Worm (Caenorhabditis elegans) whole organism, L2 larva: ENCODE data around the gene gba-4.

Experiments
- C34F6.9 ChIP-seq: fragments of 150-350 bp; optimal IDR thresholded peaks from 2 replicates; lab custom pipeline; 2014; ENCODE audit warnings: missing biosample characterization, missing genetic modification characterization
- F13H6.1 ChIP-seq: sonication (generic microtip); optimal IDR thresholded peaks from 2 replicates; lab custom pipeline; 2016; ENCODE audit warnings: missing genetic modification characterization, missing compliant biosample characterization
- Y55F3AM.14 ChIP-seq: fragments of 200-800 bp; sonication (Bioruptor generic); optimal IDR thresholded peaks from 2 replicates; lab custom pipeline; 2018; ENCODE audit warnings: mild to moderate bottlenecking, missing genetic modification characterization, missing compliant biosample characterization
- alr-1 ChIP-seq: fragments of 150-350 bp; optimal IDR thresholded peaks from 2 replicates; lab custom pipeline; 2014; ENCODE audit warnings: missing biosample characterization, missing genetic modification characterization
- aly-2 ChIP-seq: fragments of 150-350 bp; optimal IDR thresholded peaks from 2 replicates; lab custom pipeline; 2014; ENCODE audit warnings: missing biosample characterization, missing genetic modification characterization
- ama-1 ChIP-seq: fragments of 150-350 bp; optimal IDR thresholded peaks from 2 replicates; lab custom pipeline; 2018; ENCODE audit warnings: inconsistent platforms
- blmp-1 ChIP-seq: sonication (generic microtip); optimal IDR thresholded peaks from 2 replicates; lab custom pipeline; 2017; ENCODE audit warnings: missing genetic modification characterization, mild to moderate bottlenecking, missing compliant biosample characterization, antibody characterized with exemption, moderate library complexity; ENCODE audit not compliant: insufficient read depth
- ceh-16 ChIP-seq: fragments of 150-350 bp; optimal IDR thresholded peaks from 2 replicates; lab custom pipeline; 2014; ENCODE audit warnings: missing biosample characterization, missing genetic modification characterization
- ceh-82 ChIP-seq: fragments of 150-350 bp; optimal IDR thresholded peaks from 2 replicates; lab custom pipeline; 2014; ENCODE audit warnings: missing biosample characterization, missing genetic modification characterization
- crh-2 ChIP-seq: sonication (generic microtip); optimal IDR thresholded peaks from 2 replicates; lab custom pipeline; 2017; ENCODE audit warnings: missing biosample characterization, missing genetic modification characterization
- dmd-4 ChIP-seq: sonication (generic microtip); optimal IDR thresholded peaks from 2 replicates; lab custom pipeline; 2017; ENCODE audit warnings: missing biosample characterization, missing genetic modification characterization
- egl-27 ChIP-seq: sonication (generic microtip); optimal IDR thresholded peaks from 3 replicates; lab custom pipeline; 2017; ENCODE audit warnings: missing biosample characterization, missing genetic modification reagents, missing genetic modification characterization
- elt-1 ChIP-seq: fragments of 150-350 bp; optimal IDR thresholded peaks from 2 replicates; lab custom pipeline; 2014; ENCODE audit warnings: missing biosample characterization, missing genetic modification characterization
- elt-3 ChIP-seq: sonication (generic microtip); optimal IDR thresholded peaks from 2 replicates; lab custom pipeline; 2017; ENCODE audit warnings: missing biosample characterization, missing genetic modification characterization
- fos-1 ChIP-seq: fragments of 150-350 bp; optimal IDR thresholded peaks from 2 replicates; lab custom pipeline; 2014; ENCODE audit warnings: missing biosample characterization, missing genetic modification characterization
- gmeb-1 ChIP-seq: fragments of 150-350 bp; optimal IDR thresholded peaks from 2 replicates; lab custom pipeline; 2014; ENCODE audit warnings: missing biosample characterization, missing genetic modification characterization
- lin-13 ChIP-seq: fragments of 150-350 bp; optimal IDR thresholded peaks from 2 replicates; lab custom pipeline; 2014; ENCODE audit warnings: missing biosample characterization, missing genetic modification reagents, missing genetic modification characterization
- lsy-2 ChIP-seq, 2 experiments: fragments of 150-350 bp in 1 of 2; sonication (generic microtip) in 1 of 2; optimal IDR thresholded peaks; 2 replicates each; lab custom pipeline; 2014 to 2017; ENCODE audit warnings: missing biosample characterization in 2 of 2, missing genetic modification characterization in 2 of 2
- mab-5 ChIP-seq: fragments of 150-350 bp; optimal IDR thresholded peaks from 2 replicates; lab custom pipeline; 2014; ENCODE audit warnings: missing biosample characterization, missing genetic modification characterization
- mbf-1 ChIP-seq: sonication (generic microtip); optimal IDR thresholded peaks from 2 replicates; lab custom pipeline; 2017; ENCODE audit warnings: missing biosample characterization, missing genetic modification characterization
- mdl-1 ChIP-seq, 2 experiments: fragments of 150-350 bp in 1 of 2; sonication (generic microtip) in 1 of 2; optimal IDR thresholded peaks; 2 replicates each; lab custom pipeline; 2017; ENCODE audit warnings: missing biosample characterization in 2 of 2, missing genetic modification characterization in 2 of 2
- nhr-10 ChIP-seq: sonication (generic microtip); optimal IDR thresholded peaks from 2 replicates; lab custom pipeline; 2017; ENCODE audit warnings: missing biosample characterization, missing genetic modification characterization
- nhr-11 ChIP-seq: fragments of 150-350 bp; optimal IDR thresholded peaks from 2 replicates; lab custom pipeline; 2014; ENCODE audit warnings: missing biosample characterization, missing genetic modification characterization
- nhr-12 ChIP-seq: fragments of 150-350 bp; optimal IDR thresholded peaks from 2 replicates; lab custom pipeline; 2014; ENCODE audit warnings: missing biosample characterization, missing genetic modification characterization
- nhr-129 ChIP-seq: fragments of 150-350 bp; optimal IDR thresholded peaks from 2 replicates; lab custom pipeline; 2014; ENCODE audit warnings: missing biosample characterization, missing genetic modification characterization
- nhr-21 ChIP-seq: fragments of 150-350 bp; optimal IDR thresholded peaks from 2 replicates; lab custom pipeline; 2014; ENCODE audit warnings: missing biosample characterization, missing genetic modification characterization
- nhr-23 ChIP-seq: fragments of 150-350 bp; optimal IDR thresholded peaks from 2 replicates; lab custom pipeline; 2014; ENCODE audit warnings: missing biosample characterization, missing genetic modification reagents, missing genetic modification characterization
- nhr-237 ChIP-seq: fragments of 150-350 bp; optimal IDR thresholded peaks from 2 replicates; lab custom pipeline; 2014; ENCODE audit warnings: missing biosample characterization, missing genetic modification characterization
- nhr-6 ChIP-seq: fragments of 150-350 bp; optimal IDR thresholded peaks from 2 replicates; lab custom pipeline; 2014; ENCODE audit warnings: missing biosample characterization, missing genetic modification characterization
- nhr-77 ChIP-seq: fragments of 150-350 bp; optimal IDR thresholded peaks from 2 replicates; lab custom pipeline; 2014; ENCODE audit warnings: missing biosample characterization, missing genetic modification characterization
- peb-1 ChIP-seq: fragments of 150-350 bp; optimal IDR thresholded peaks from 2 replicates; lab custom pipeline; 2014; ENCODE audit warnings: missing biosample characterization, missing genetic modification characterization
- sem-4 ChIP-seq: fragments of 150-350 bp; optimal IDR thresholded peaks from 2 replicates; lab custom pipeline; 2014; ENCODE audit warnings: missing biosample characterization, missing genetic modification reagents, missing genetic modification characterization
- skn-1 ChIP-seq: sonication (generic microtip); optimal IDR thresholded peaks from 2 replicates; lab custom pipeline; 2017; ENCODE audit warnings: missing biosample characterization, missing genetic modification characterization
- sma-3 ChIP-seq: sonication (generic microtip); optimal IDR thresholded peaks from 2 replicates; lab custom pipeline; 2016; ENCODE audit warnings: missing genetic modification reagents, missing genetic modification characterization, missing compliant biosample characterization
- sma-9 ChIP-seq, 2 experiments: fragments of 150-350 bp in 1 of 2; sonication (generic microtip) in 1 of 2; optimal IDR thresholded peaks; 2 replicates each; lab custom pipeline; 2014 to 2016; ENCODE audit warnings: missing genetic modification characterization in 2 of 2, mild to moderate bottlenecking in 1 of 2, missing biosample characterization in 1 of 2, missing compliant biosample characterization in 1 of 2, missing genetic modification reagents in 1 of 2, moderate library complexity in 1 of 2
- snpc-4 ChIP-seq: fragments of 150-350 bp; optimal IDR thresholded peaks from 2 replicates; lab custom pipeline; 2014; ENCODE audit warnings: missing biosample characterization, missing genetic modification characterization
- unc-39 ChIP-seq: fragments of 150-350 bp; optimal IDR thresholded peaks from 2 replicates; lab custom pipeline; 2014; ENCODE audit warnings: missing biosample characterization, missing genetic modification characterization
- unc-55 ChIP-seq: fragments of 150-350 bp; sonication (generic microtip); optimal IDR thresholded peaks from 3 replicates; lab custom pipeline; 2014; ENCODE audit warnings: missing biosample characterization, missing genetic modification reagents, missing genetic modification characterization
- unc-62 ChIP-seq: fragments of 150-350 bp; optimal IDR thresholded peaks from 2 replicates; lab custom pipeline; 2014; ENCODE audit warnings: missing biosample characterization, missing genetic modification reagents, missing genetic modification characterization
- zag-1 ChIP-seq: fragments of 150-350 bp; optimal IDR thresholded peaks from 2 replicates; lab custom pipeline; 2014; ENCODE audit warnings: missing biosample characterization, missing genetic modification characterization
- ztf-1 ChIP-seq: fragments of 200-800 bp; sonication (Bioruptor generic); conservative IDR thresholded peaks from 2 replicates; pipeline ENCODE4 v1.3.6; 2022; ENCODE audit warnings: missing genetic modification characterization, missing compliant biosample characterization
- ztf-11 ChIP-seq: sonication (generic microtip); optimal IDR thresholded peaks from 2 replicates; lab custom pipeline; 2017; ENCODE audit warnings: missing biosample characterization, missing genetic modification characterization
- ztf-4 ChIP-seq: fragments of 150-350 bp; optimal IDR thresholded peaks from 2 replicates; lab custom pipeline; 2014; ENCODE audit warnings: missing biosample characterization, missing genetic modification characterization

The gba-4 gene

DNA sequence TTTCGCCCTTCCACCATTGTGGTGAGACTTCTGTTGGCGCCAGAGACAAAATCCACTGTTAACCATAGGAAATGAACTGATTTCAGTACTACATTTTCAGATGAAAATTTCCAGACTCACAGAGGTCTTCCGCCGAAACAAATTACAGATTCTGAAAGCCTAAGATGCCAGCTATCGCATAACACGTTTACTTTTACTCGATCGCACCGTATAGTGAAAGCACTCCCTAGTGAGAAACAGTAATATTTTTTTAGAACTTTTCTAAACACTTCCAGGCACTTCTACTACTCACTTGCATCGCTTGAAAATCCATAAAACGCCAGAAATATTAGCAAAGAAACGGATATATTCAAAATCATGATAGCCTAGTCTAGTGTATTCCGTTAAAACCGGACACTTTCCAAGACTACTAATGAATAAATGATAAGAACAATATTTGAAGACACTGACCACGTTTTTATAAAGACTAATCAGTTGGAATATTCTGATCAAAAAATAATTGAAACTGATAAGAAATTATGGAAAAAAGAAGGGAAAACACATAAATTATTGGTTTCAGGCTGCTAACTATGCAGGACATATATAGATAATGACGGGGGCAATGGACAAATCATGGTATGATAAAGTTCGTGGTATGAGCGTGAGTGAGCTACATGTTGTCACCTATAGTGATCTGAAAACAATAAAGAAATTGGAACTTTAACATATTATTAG lies at the start of gene gba-4:
gba-4 (minus strand) TSS at position 418 of the 714 bp plus-strand sequence.
- TF ChIP-seq fos-1 (tag; lab: Kevin White, UChicago), result peak; percentile 68

DNA sequence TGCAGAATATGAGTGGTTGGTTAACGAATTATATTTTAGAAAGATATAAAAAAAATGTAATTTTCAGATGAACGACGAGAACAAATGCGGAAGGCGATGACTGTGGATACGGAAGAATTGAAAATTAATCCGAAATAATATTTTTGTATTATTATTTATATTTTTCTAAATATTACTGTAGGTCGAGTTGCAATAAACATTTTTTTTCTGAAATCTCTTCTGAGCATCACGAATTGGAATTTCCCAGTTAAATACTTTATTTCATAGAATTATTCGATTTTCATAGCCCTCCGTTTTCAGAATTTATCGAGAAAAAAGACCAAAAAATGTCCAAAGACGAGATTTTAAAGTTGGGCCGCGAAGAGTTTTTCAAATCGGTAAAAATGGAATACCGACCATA lies 46.8 kb upstream of the gba-4 start, which contains the start of gene ZK616.2:
ZK616.2 (plus strand) TSS at position 301 of the 400 bp plus-strand sequence.
- TF ChIP-seq mdl-1 (tag; optimal IDR thresholded peaks at IDR 0.05; lab: Kevin White, UChicago) (no peak), zag-1 (no peak), ztf-4 (no peak), unc-62 (no peak), nhr-23 (tag; lab: Kevin White, UChicago) (no peak), mbf-1 (no peak), ama-1 (lab: Kevin White, UChicago) (no peak), alr-1 (no peak), aly-2 (tag; lab: Kevin White, UChicago) (no peak), unc-39 (no peak), fos-1 (tag; lab: Kevin White, UChicago) (no peak), mab-5 (no peak), lin-13 (GFP tag; lab: Kevin White, UChicago) (no peak), nhr-129 (tag; lab: Kevin White, UChicago) (no peak), egl-27 (tag; lab: Kevin White, UChicago) (no peak), nhr-21 (tag; lab: Kevin White, UChicago) (no peak), skn-1 (tag; lab: Kevin White, UChicago) (no peak), ztf-11 (tag; lab: Kevin White, UChicago) (no peak), crh-2 (tag; lab: Kevin White, UChicago) (no peak), dmd-4 (no peak)
- TF ChIP-seq, all 48 proteins: peak for 0

DNA sequence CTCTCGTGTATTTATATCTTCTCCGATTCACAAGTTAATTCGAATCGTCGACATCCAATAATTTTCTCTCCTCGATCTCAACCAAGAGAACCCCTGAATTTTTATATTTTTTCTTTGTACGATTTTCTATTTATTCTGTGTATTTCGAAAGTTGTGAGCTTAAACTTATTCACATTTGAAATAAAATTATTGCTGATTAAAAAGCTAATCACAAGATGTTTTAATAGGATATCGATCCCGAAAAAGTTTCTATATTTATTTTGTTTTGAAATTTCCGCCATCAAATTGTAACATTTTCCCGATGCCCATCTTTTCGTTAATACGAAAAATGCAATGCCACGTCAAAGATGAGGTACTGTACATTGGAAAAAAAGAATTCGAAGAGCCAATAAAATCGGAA lies 46.1 kb upstream of the gba-4 start, which contains the start of gene ZK616.3:
ZK616.3 (plus strand) TSS at position 301 of the 400 bp plus-strand sequence.
- no peak for TF ChIP-seq nhr-10 (tag; lab: Kevin White, UChicago)
- no peak for TF ChIP-seq snpc-4 (tag; lab: Kevin White, UChicago)
- TF ChIP-seq sma-3 (GFP tag; lab: Kevin White, UChicago), result no peak
- no peak for TF ChIP-seq alr-1
- no peak for TF ChIP-seq elt-1 (tag; lab: Kevin White, UChicago)
- no peak for TF ChIP-seq fos-1 (tag; lab: Kevin White, UChicago)
- no peak for TF ChIP-seq mbf-1
- no peak for TF ChIP-seq mab-5
- no peak for TF ChIP-seq unc-39
- TF ChIP-seq nhr-237, result no peak
- no peak for TF ChIP-seq Y55F3AM.14 (GFP tag; lab: Kevin White, UChicago)
- no peak for TF ChIP-seq elt-3 (tag; lab: Kevin White, UChicago)
- no peak for TF ChIP-seq ceh-82
- no peak for TF ChIP-seq lsy-2 (tag; optimal IDR thresholded peaks at IDR 0.05; lab: Kevin White, UChicago)

DNA sequence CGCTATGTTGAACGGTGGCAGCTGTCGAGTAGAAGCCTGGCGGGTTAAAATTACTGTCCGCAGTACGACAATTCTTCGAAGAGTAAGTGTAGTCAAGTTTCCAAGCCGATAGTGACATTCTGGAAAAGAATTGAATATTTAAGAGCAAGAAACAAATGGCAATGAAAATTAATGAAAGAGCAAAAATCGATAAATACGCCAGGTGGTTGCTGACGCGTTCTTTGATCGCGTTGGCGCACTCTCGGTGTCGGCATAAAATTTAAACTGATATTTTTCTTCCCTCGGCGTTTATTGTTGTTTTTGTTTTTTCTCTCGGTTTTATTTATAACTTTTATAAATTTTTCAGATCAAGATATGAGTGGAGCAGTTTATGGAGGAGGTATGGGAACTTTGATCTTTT lies 44.0 kb upstream of the gba-4 start, which contains the start of the genes perm-3 and swsn-6:
perm-3 (minus strand) TSS at position 118 of the 400 bp plus-strand sequence.
swsn-6 (plus strand) TSS at position 347 of the 400 bp plus-strand sequence.
- TF ChIP-seq nhr-77 (tag; lab: Kevin White, UChicago) (no peak), nhr-21 (tag; lab: Kevin White, UChicago) (peak; percentile 51), mdl-1 (tag; optimal IDR thresholded peaks at IDR 0.05; lab: Kevin White, UChicago) (no peak), lin-13 (GFP tag; lab: Kevin White, UChicago) (peak; percentile 77), snpc-4 (tag; lab: Kevin White, UChicago) (peak; percentile 64), sma-9 (GFP tag; optimal IDR thresholded peaks at IDR 0.05; lab: Kevin White, UChicago) (peak; percentile 84), sma-9 (tag; optimal IDR thresholded peaks at IDR 0.05; lab: Kevin White, UChicago) (no peak), sma-3 (GFP tag; lab: Kevin White, UChicago) (peak; percentile 69), zag-1 (peak; percentile 27), skn-1 (tag; lab: Kevin White, UChicago) (peak; percentile 16), nhr-10 (tag; lab: Kevin White, UChicago) (peak; percentile 74), ceh-16 (tag; lab: Kevin White, UChicago) (peak; percentile 66), fos-1 (tag; lab: Kevin White, UChicago) (peak; percentile 60), mbf-1 (no peak), lsy-2 (tag; optimal IDR thresholded peaks at IDR 0.05; lab: Kevin White, UChicago) (peak; percentile 87 to 92), nhr-12 (tag; lab: Kevin White, UChicago) (no peak), elt-1 (tag; lab: Kevin White, UChicago) (no peak), unc-39 (no peak), ztf-4 (no peak), sem-4 (tag; lab: Kevin White, UChicago) (peak; percentile 67), ceh-82 (no peak), nhr-11 (tag; lab: Kevin White, UChicago) (no peak), aly-2 (tag; lab: Kevin White, UChicago) (no peak), unc-55 (GFP tag; lab: Kevin White, UChicago) (peak; percentile 90), ztf-11 (tag; lab: Kevin White, UChicago) (no peak), crh-2 (tag; lab: Kevin White, UChicago) (peak; percentile 83), nhr-23 (tag; lab: Kevin White, UChicago) (no peak), nhr-129 (tag; lab: Kevin White, UChicago) (peak; percentile 60), ama-1 (lab: Kevin White, UChicago) (no peak), mab-5 (peak; percentile 83), ztf-1 (GFP tag; lab: Robert Waterston, UW) (no peak), gmeb-1 (tag; lab: Kevin White, UChicago) (peak; percentile 85), peb-1 (tag; lab: Kevin White, UChicago) (no peak), Y55F3AM.14 (GFP tag; lab: Kevin White, UChicago) (no peak), C34F6.9 (tag; lab: Kevin White, UChicago) (peak; percentile 90), nhr-6 (peak; percentile 63), blmp-1 (tag; lab: Kevin White, UChicago) (peak; percentile 49), F13H6.1 (tag; lab: Kevin White, UChicago) (peak; percentile 77)
